Fruit fly (Drosophila melanogaster): Measurements from ENCODE around the gene CG15534.

dm6 chr3R:30425622-30426021 is 6.2 kb upstream of the CG15534 start:
- no peak for TF ChIP-seq rgr (GFP tag; optimal IDR thresholded peaks at IDR 0.05)
- TF ChIP-seq Dfd (GFP tag; optimal IDR thresholded peaks at IDR 0.05), result no peak
- TF ChIP-seq sage (GFP tag; optimal IDR thresholded peaks at IDR 0.05), result no peak
- no peak for TF ChIP-seq psq (GFP tag; optimal IDR thresholded peaks at IDR 0.05)
- TF ChIP-seq pan (optimal IDR thresholded peaks at IDR 0.05), result no peak

Measured in whole organism, wandering third instar larva.